Worm (Caenorhabditis elegans): ENCODE results near the gene snf-7.

DNA sequence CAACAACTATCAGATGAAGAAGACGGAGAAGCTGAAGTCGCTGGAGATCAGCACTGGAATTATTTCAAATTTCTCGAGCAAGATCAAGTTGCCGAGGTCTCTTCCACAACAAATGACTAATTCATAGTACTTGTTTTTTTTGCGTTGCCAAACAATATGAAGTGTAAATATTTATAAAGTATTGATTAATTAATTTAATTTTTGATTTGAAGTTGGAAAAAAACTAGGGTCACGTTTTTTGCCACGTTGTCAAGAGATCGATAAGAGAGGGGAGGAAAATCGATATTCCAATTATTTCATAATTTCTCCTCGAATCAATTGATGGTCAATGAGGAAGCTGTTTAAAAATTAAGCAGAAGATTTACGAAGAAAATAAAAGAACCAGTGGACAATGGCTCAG is at the start of gene snf-7:
- TF ChIP-seq drap-1 (GFP tag; optimal IDR thresholded peaks at IDR 0.05) (no peak), lsy-2 (tag; optimal IDR thresholded peaks at IDR 0.05) (no peak), cnd-1 (tag; optimal IDR thresholded peaks at IDR 0.05) (no peak), ces-1 (GFP tag; optimal IDR thresholded peaks at IDR 0.05) (no peak), unc-120 (tag; optimal IDR thresholded peaks at IDR 0.05; ENCODE audit: poor library complexity, severe bottlenecking) (no peak), mep-1 (tag; optimal IDR thresholded peaks at IDR 0.05) (no peak), lin-32 (GFP tag; optimal IDR thresholded peaks at IDR 0.05) (no peak), nhr-28 (tag; optimal IDR thresholded peaks at IDR 0.05) (no peak), unc-62 (GFP tag; optimal IDR thresholded peaks at IDR 0.05) (no peak), elt-1 (tag; optimal IDR thresholded peaks at IDR 0.05; ENCODE audit: borderline replicate concordance, insufficient read depth) (no peak), ham-2 (GFP tag; optimal IDR thresholded peaks at IDR 0.05) (no peak), elt-3 (tag; optimal IDR thresholded peaks at IDR 0.05) (no peak)

All from whole organism, mixed stage, embryonic.